Fruit fly (Drosophila melanogaster): ENCODE data around the gene CG6299.

CG6299 gene

DNA sequence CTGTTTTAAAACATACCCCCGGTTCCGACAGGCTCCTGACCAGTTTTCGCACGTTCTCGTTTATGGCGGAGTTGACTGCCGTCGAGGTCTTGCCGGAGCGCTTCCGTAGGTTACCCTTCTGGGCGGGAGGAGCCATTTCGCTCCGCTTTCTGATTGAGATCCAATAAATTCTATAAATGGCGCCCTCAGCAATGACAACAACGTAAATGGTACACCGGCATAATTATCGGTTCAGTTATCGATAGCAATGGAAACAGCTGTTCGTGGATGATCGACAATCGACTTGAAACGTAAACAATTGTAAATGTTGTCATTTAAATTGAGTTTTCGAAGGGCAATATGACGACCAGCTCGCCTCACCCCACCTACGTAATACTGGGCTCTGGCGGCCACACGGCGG, 9.4 kb downstream of the CG6299 start, which contains the start of the genes Grip128 and Alg14 (continued):
- TF ChIP-seq Hsf (GFP tag; optimal IDR thresholded peaks at IDR 0.05) (no peak), CG6683 (GFP tag; optimal IDR thresholded peaks at IDR 0.05) (no peak), grn (GFP tag; optimal IDR thresholded peaks at IDR 0.05) (no peak), CG12942 (GFP tag; optimal IDR thresholded peaks at IDR 0.05) (no peak), nau (GFP tag; optimal IDR thresholded peaks at IDR 0.05) (no peak), CG33213 (GFP tag; optimal IDR thresholded peaks at IDR 0.05) (no peak), BEAF-32 (GFP tag; optimal IDR thresholded peaks at IDR 0.05) (peak; percentile 44), MTF-1 (GFP tag; optimal IDR thresholded peaks at IDR 0.05; ENCODE audit: borderline replicate concordance) (no peak), CG7357 (GFP tag; IDR thresholded peaks at IDR 0.05) (no peak), CG18476 (GFP tag; optimal IDR thresholded peaks at IDR 0.05) (no peak), amos (GFP tag; IDR thresholded peaks at IDR 0.05; ENCODE audit: partially characterized antibody) (peak; percentile 29; the same call in 1 of the 2 replicates), sens (GFP tag) (no peak), phol (tag; optimal IDR thresholded peaks at IDR 0.05) (peak; percentile 73), pb (GFP tag; optimal IDR thresholded peaks at IDR 0.05) (no peak), ato (GFP tag; IDR thresholded peaks at IDR 0.05; ENCODE audit: partially characterized antibody) (0 out of 2 replicates have a peak, but pooled peaks have one; percentile 41), ci (GFP tag; IDR thresholded peaks at IDR 0.05) (no peak), CG14050 (GFP tag; IDR thresholded peaks at IDR 0.05) (no peak), CG2712 (tag; optimal IDR thresholded peaks at IDR 0.05) (no peak), CG9437 (GFP tag; optimal IDR thresholded peaks at IDR 0.05) (peak; percentile 51), ems (GFP tag; optimal IDR thresholded peaks at IDR 0.05) (no peak), CG15011 (GFP tag; optimal IDR thresholded peaks at IDR 0.05) (no peak), CG6791 (GFP tag; IDR thresholded peaks at IDR 0.05; ENCODE audit: partially characterized antibody) (peak; percentile 69; the same call in 2 of the 3 replicates), Opbp (GFP tag; IDR thresholded peaks at IDR 0.05; ENCODE audit: partially characterized antibody) (peak; percentile 45; the same call in 2 of the 3 replicates), Sry-δ (GFP tag; optimal IDR thresholded peaks at IDR 0.05) (peak; percentile 45), wor (GFP tag; IDR thresholded peaks at IDR 0.05) (no peak), pros (GFP tag; optimal IDR thresholded peaks at IDR 0.05) (no peak), mam (GFP tag; optimal IDR thresholded peaks at IDR 0.05) (no peak), NK7.1 (GFP tag; optimal IDR thresholded peaks at IDR 0.05) (no peak), Gsc (GFP tag; IDR thresholded peaks at IDR 0.05) (no peak), Camta (GFP tag; optimal IDR thresholded peaks at IDR 0.05) (no peak), CG1603 (tag; optimal IDR thresholded peaks at IDR 0.05) (no peak), Pdp1 (GFP tag; optimal IDR thresholded peaks at IDR 0.05) (no peak), Oli (tag; optimal IDR thresholded peaks at IDR 0.05) (no peak), org-1 (GFP tag; optimal IDR thresholded peaks at IDR 0.05) (no peak), Dfd (GFP tag; optimal IDR thresholded peaks at IDR 0.05) (no peak), B-H2 (GFP tag; optimal IDR thresholded peaks at IDR 0.05) (no peak), CG1602 (GFP tag; optimal IDR thresholded peaks at IDR 0.05) (no peak), CG2129 (GFP tag; IDR thresholded peaks at IDR 0.05; ENCODE audit: partially characterized antibody) (no peak; the same call in 1 of the 2 replicates), ham (GFP tag; IDR thresholded peaks at IDR 0.05) (no peak), zen2 (GFP tag; IDR thresholded peaks at IDR 0.05; ENCODE audit: partially characterized antibody) (peak; percentile 59; the same call in 1 of the 3 replicates), pzg (GFP tag; optimal IDR thresholded peaks at IDR 0.05) (peak; percentile 27), sd (tag; optimal IDR thresholded peaks at IDR 0.05) (no peak), exex (tag; optimal IDR thresholded peaks at IDR 0.05) (no peak), B-H1 (GFP tag; IDR thresholded peaks at IDR 0.05) (no peak), MBD-R2 (GFP tag; IDR thresholded peaks at IDR 0.05) (peak; percentile 74), cas (GFP tag; IDR thresholded peaks at IDR 0.05) (no peak), dpn (GFP tag; optimal IDR thresholded peaks at IDR 0.05) (no peak), da (GFP tag; optimal IDR thresholded peaks at IDR 0.05) (no peak), ind (GFP tag; optimal IDR thresholded peaks at IDR 0.05) (no peak), BtbVII (GFP tag; optimal IDR thresholded peaks at IDR 0.05) (no peak), Lim3 (GFP tag; IDR thresholded peaks at IDR 0.05) (no peak)
